Worm (Caenorhabditis elegans): ENCODE measurements around the gene K07C11.8.

K07C11.8 gene

DNA sequence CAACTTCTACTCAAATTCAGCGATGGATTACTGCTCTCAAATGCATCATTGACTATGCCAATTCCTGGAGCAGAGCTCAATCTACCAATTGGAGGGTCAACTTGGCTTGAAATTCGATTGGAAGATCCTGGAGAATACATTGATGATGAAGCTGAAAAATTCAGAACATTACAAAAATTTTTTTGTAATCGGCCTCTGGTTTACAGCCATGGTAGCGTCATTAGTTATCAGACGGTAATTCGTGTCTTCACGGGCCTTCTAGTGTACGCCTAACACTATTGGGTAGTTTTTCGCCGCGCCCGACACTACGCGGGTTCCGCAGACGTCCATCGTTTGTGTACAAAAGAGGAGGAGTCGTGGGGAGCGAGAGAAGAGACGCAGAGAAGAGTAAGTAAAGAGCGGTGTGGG lies 11.0 kb upstream of the K07C11.8 start:
- TF ChIP-seq nfya-1 (tag; optimal IDR thresholded peaks at IDR 0.05) (peak; percentile 49), ceh-2 (tag; optimal IDR thresholded peaks at IDR 0.05) (peak; percentile 7), tbx-2 (tag; optimal IDR thresholded peaks at IDR 0.05) (peak; percentile 17), ets-4 (tag; optimal IDR thresholded peaks at IDR 0.05) (no peak), C08G9.2 (tag; optimal IDR thresholded peaks at IDR 0.05) (peak; percentile 26), ceh-18 (tag; optimal IDR thresholded peaks at IDR 0.05) (peak; percentile 10), ceh-31 (tag; optimal IDR thresholded peaks at IDR 0.05) (peak; percentile 27), ama-1 (optimal IDR thresholded peaks at IDR 0.05) (peak; percentile 82), dve-1 (tag; optimal IDR thresholded peaks at IDR 0.05) (no peak), ref-2 (tag; optimal IDR thresholded peaks at IDR 0.05) (peak; percentile 17), syd-9 (tag; optimal IDR thresholded peaks at IDR 0.05) (peak; percentile 15), rnt-1 (tag; optimal IDR thresholded peaks at IDR 0.05) (peak; percentile 33), hlh-6 (tag; optimal IDR thresholded peaks at IDR 0.05) (no peak), ceh-30 (tag; optimal IDR thresholded peaks at IDR 0.05) (peak; percentile 12)

DNA sequence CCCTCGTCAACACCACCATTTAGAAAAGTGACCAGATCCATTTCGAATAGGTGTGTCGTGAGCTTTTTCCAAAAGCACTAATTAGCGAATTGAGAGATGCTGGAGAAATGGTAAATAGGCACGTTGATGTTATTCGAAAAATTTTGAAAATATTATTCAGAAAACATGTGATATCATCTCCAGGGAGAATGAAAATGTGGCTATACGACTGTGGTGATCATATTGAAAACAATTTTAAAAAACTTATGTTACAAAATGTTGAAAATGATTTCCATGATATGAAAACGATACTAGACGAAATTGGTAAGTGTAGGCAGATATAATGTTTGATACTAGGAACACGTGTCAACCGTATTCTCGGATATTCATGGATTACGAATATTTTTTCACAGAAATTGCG lies 9.1 kb upstream of the K07C11.8 start, which contains the start of gene K07C11.10:
Gene K07C11.10, minus strand, starts transcription at position 101 of the 400 bp plus-strand sequence.
- TF ChIP-seq gmeb-2 (tag; optimal IDR thresholded peaks at IDR 0.05) (no peak), ceh-9 (tag; optimal IDR thresholded peaks at IDR 0.05) (no peak), ceh-2 (tag; optimal IDR thresholded peaks at IDR 0.05) (no peak), nhr-232 (tag; optimal IDR thresholded peaks at IDR 0.05) (no peak), sox-2 (GFP tag; IDR thresholded peaks at IDR 0.05) (no peak), tbx-7 (tag; optimal IDR thresholded peaks at IDR 0.05) (no peak), pha-4 (tag; optimal IDR thresholded peaks at IDR 0.05) (no peak), ets-4 (tag; optimal IDR thresholded peaks at IDR 0.05) (no peak)

DNA sequence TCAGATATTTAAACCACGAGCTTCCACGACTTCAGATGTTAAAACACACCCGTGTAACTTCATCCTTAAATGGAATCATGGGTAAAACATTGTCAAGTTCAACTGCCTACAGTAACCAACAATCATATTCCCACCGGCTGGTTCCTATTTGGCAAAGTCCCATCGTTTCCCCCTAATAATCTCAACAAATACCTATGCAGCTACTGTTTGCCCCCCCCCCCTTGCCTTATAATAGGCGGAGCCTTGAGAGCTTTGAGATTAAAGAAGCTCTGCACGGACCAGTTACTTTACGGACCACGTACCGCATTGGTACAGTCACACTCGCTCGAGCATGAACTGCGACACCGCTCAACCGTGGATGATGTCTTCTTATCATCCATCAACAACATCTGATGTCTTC lies 7.0 kb upstream of the K07C11.8 start, which contains the start of gene pax-1:
Gene pax-1, plus strand, starts transcription at position 301 of the 400 bp plus-strand sequence.
- no peak for TF ChIP-seq eyg-1 (tag; optimal IDR thresholded peaks at IDR 0.05)
- no peak for TF ChIP-seq mec-3 (tag; optimal IDR thresholded peaks at IDR 0.05; ENCODE audit: borderline replicate concordance)
- no peak for TF ChIP-seq zip-5 (tag; optimal IDR thresholded peaks at IDR 0.05)
- no peak for TF ChIP-seq K09A11.1 (tag; optimal IDR thresholded peaks at IDR 0.05; ENCODE audit: insufficient read depth)
- TF ChIP-seq T23F11.4 (GFP tag; optimal IDR thresholded peaks at IDR 0.05) = no peak
- no peak for TF ChIP-seq ceh-48 (tag; optimal IDR thresholded peaks at IDR 0.05)
- no peak for TF ChIP-seq ceh-19 (GFP tag; optimal IDR thresholded peaks at IDR 0.05)
- no peak for TF ChIP-seq elt-4 (tag; optimal IDR thresholded peaks at IDR 0.05)
- TF ChIP-seq unc-3 (GFP tag; conservative IDR thresholded peaks at IDR 0.05) = no peak
- TF ChIP-seq unc-3 (tag; optimal IDR thresholded peaks at IDR 0.05) = no peak
- TF ChIP-seq pqm-1 (tag; optimal IDR thresholded peaks at IDR 0.05) = no peak
- no peak for TF ChIP-seq ceh-45 (GFP tag; IDR thresholded peaks at IDR 0.05)
- TF ChIP-seq K02D7.2 (tag; optimal IDR thresholded peaks at IDR 0.05) = no peak
- TF ChIP-seq tbx-7 (tag; optimal IDR thresholded peaks at IDR 0.05) = no peak
- no peak for TF ChIP-seq ama-1 (optimal IDR thresholded peaks at IDR 0.05)
- TF ChIP-seq elt-2 (tag; optimal IDR thresholded peaks at IDR 0.05) = no peak
- TF ChIP-seq hlh-13 (GFP tag; optimal IDR thresholded peaks at IDR 0.05) = no peak
- no peak for TF ChIP-seq pros-1 (tag; optimal IDR thresholded peaks at IDR 0.05)
- TF ChIP-seq Y22D7AL.16 (tag; optimal IDR thresholded peaks at IDR 0.05) = no peak

DNA sequence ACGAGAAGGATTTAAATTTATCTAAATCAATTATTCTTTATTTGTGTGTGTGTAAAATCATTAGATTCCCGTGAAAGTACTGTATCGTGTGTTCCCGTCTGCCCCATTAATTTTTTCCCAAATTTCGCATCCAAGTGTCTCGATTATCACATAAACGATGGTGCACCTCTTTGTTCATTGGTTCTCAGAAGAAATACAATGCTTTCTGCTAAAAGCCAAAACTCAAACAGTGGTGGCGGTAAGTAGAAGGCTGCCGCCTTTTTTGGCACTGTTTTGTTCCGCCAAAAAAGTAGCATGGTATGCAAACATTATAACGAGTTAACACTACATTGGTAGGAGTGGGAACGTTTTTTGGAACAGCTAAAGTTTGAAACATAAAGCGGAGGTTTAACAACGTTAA lies 5.7 kb upstream of the K07C11.8 start:
- TF ChIP-seq nhr-11 (tag; optimal IDR thresholded peaks at IDR 0.05) (no peak), ref-2 (tag; optimal IDR thresholded peaks at IDR 0.05) (no peak), gmeb-2 (tag; optimal IDR thresholded peaks at IDR 0.05) (no peak), ceh-19 (GFP tag; optimal IDR thresholded peaks at IDR 0.05) (no peak), ceh-30 (tag; optimal IDR thresholded peaks at IDR 0.05) (no peak), hlh-15 (tag; optimal IDR thresholded peaks at IDR 0.05) (no peak), dve-1 (tag; optimal IDR thresholded peaks at IDR 0.05) (no peak), nhr-232 (tag; optimal IDR thresholded peaks at IDR 0.05) (no peak), ceh-9 (tag; optimal IDR thresholded peaks at IDR 0.05) (no peak), pha-4 (tag; optimal IDR thresholded peaks at IDR 0.05) (no peak), syd-9 (tag; optimal IDR thresholded peaks at IDR 0.05) (no peak), ahr-1 (tag; optimal IDR thresholded peaks at IDR 0.05) (no peak), ceh-6 (GFP tag; optimal IDR thresholded peaks at IDR 0.05) (no peak), elt-4 (tag; optimal IDR thresholded peaks at IDR 0.05) (no peak), sdc-2 (tag; optimal IDR thresholded peaks at IDR 0.05) (no peak), ama-1 (optimal IDR thresholded peaks at IDR 0.05) (no peak), ttx-3 (tag; optimal IDR thresholded peaks at IDR 0.05) (no peak), che-1 (tag; optimal IDR thresholded peaks at IDR 0.05) (no peak), unc-3 (GFP tag; conservative IDR thresholded peaks at IDR 0.05) (no peak), unc-3 (tag; optimal IDR thresholded peaks at IDR 0.05) (no peak)
